Fruit fly (Drosophila melanogaster) whole organism, embryonic: Measurements from ENCODE around the gene Calr.

Experiments
- Adf1 ChIP-seq: fragments of 200-800 bp; sonication (Bioruptor generic); IDR thresholded peaks from 2 replicates; pipeline ENCODE4 v1.3.6; 2022; ENCODE audit warnings: missing biosample characterization, missing genetic modification characterization
- Bdp1 ChIP-seq: fragments of 200-800 bp; sonication (Bioruptor generic); optimal IDR thresholded peaks from 3 replicates; lab custom pipeline; 2016; ENCODE audit warnings: missing biosample characterization, missing genetic modification characterization
- CG10209 ChIP-seq: fragments of 200-800 bp; sonication (Bioruptor generic); optimal IDR thresholded peaks from 3 replicates; lab custom pipeline; 2017; ENCODE audit warnings: missing biosample characterization, mild to moderate bottlenecking, missing genetic modification characterization, missing genetic modification reagents
- CG10431 ChIP-seq: fragments of 200-800 bp; sonication (Bioruptor generic); optimal IDR thresholded peaks from 3 replicates; lab custom pipeline; 2018; ENCODE audit warnings: missing biosample characterization, mild to moderate bottlenecking, missing genetic modification characterization
- CG10959 ChIP-seq: fragments of 200-800 bp; sonication (Bioruptor generic); IDR thresholded peaks from 2 replicates; pipeline ENCODE4 v1.3.6; 2022; ENCODE audit warnings: missing biosample characterization, missing genetic modification characterization
- CG11456 ChIP-seq: fragments of 200-800 bp; sonication (Bioruptor generic); IDR thresholded peaks from 3 replicates; pipeline ENCODE4 v1.3.6; 2022; ENCODE audit warnings: missing biosample characterization, missing genetic modification characterization
- CG12769 ChIP-seq: fragments of 200-800 bp; sonication (Bioruptor generic); optimal IDR thresholded peaks from 2 replicates; lab custom pipeline; 2019; ENCODE audit warnings: missing biosample characterization, mild to moderate bottlenecking, missing genetic modification characterization, moderate library complexity
- CG13624 ChIP-seq: fragments of 200-800 bp; sonication (Bioruptor generic); optimal IDR thresholded peaks from 2 replicates; lab custom pipeline; 2016; ENCODE audit warnings: missing biosample characterization, missing genetic modification characterization
- CG15696 ChIP-seq: fragments of 200-800 bp; sonication (Bioruptor generic); optimal IDR thresholded peaks from 2 replicates; lab custom pipeline; 2019; ENCODE audit warnings: missing biosample characterization, mild to moderate bottlenecking, missing genetic modification characterization, moderate library complexity
- CG17186 ChIP-seq: fragments of 200-800 bp; sonication (Bioruptor generic); optimal IDR thresholded peaks from 3 replicates; lab custom pipeline; 2017; ENCODE audit warnings: missing biosample characterization, missing genetic modification reagents, missing genetic modification characterization
- CG1832 ChIP-seq: fragments of 200-800 bp; sonication (Bioruptor generic); optimal IDR thresholded peaks from 2 replicates; lab custom pipeline; 2017; ENCODE audit warnings: missing biosample characterization, mild to moderate bottlenecking, missing genetic modification characterization, inconsistent platforms
- CG18764 ChIP-seq: fragments of 200-800 bp; sonication (Bioruptor generic); optimal IDR thresholded peaks from 3 replicates; lab custom pipeline; 2016; ENCODE audit warnings: missing biosample characterization, missing genetic modification characterization
- CG2712 ChIP-seq: fragments of 200-800 bp; optimal IDR thresholded peaks from 3 replicates; lab custom pipeline; 2019; ENCODE audit warnings: missing biosample characterization, mild to moderate bottlenecking, missing genetic modification characterization, moderate library complexity
- CG30020 ChIP-seq: fragments of 200-800 bp; optimal IDR thresholded peaks from 2 replicates; lab custom pipeline; 2019; ENCODE audit warnings: missing biosample characterization, mild to moderate bottlenecking, missing genetic modification characterization, moderate library complexity
- CG31224 ChIP-seq: fragments of 200-800 bp; sonication (Bioruptor generic); IDR thresholded peaks from 2 replicates; pipeline ENCODE4 v1.3.6; 2022; ENCODE audit warnings: missing biosample characterization, missing genetic modification characterization
- CG34224 ChIP-seq: fragments of 200-800 bp; sonication (Bioruptor generic); IDR thresholded peaks from 3 replicates; pipeline ENCODE4 v1.3.6; 2022; ENCODE audit warnings: missing biosample characterization, missing genetic modification characterization; ENCODE audit not compliant: partially characterized antibody
- CG3995 ChIP-seq: fragments of 200-800 bp; sonication (Bioruptor generic); optimal IDR thresholded peaks from 3 replicates; lab custom pipeline; 2016; ENCODE audit warnings: missing biosample characterization, missing genetic modification characterization
- CG42726 ChIP-seq: fragments of 200-800 bp; sonication (Bioruptor generic); IDR thresholded peaks from 2 replicates; pipeline ENCODE4 v1.3.6; 2022; ENCODE audit warnings: missing biosample characterization, missing genetic modification characterization; ENCODE audit not compliant: partially characterized antibody
- CG4854 ChIP-seq: fragments of 200-800 bp; sonication (Bioruptor generic); optimal IDR thresholded peaks from 2 replicates; lab custom pipeline; 2016; ENCODE audit warnings: missing biosample characterization, missing genetic modification characterization, inconsistent platforms
- CG8388 ChIP-seq: fragments of 200-800 bp; sonication (Bioruptor generic); optimal IDR thresholded peaks from 2 replicates; lab custom pipeline; 2019; ENCODE audit warnings: missing biosample characterization, mild to moderate bottlenecking, missing genetic modification characterization, moderate library complexity
- CG9215 ChIP-seq: fragments of 200-800 bp; sonication (Bioruptor generic); IDR thresholded peaks from 2 replicates; pipeline ENCODE4 v1.3.6; 2022; ENCODE audit warnings: missing biosample characterization, missing genetic modification characterization
- CG9727 ChIP-seq: fragments of 200-800 bp; sonication (Bioruptor generic); optimal IDR thresholded peaks from 3 replicates; lab custom pipeline; 2017; ENCODE audit warnings: missing biosample characterization, mild to moderate bottlenecking, missing genetic modification characterization
- CG9932 ChIP-seq: fragments of 200-800 bp; sonication (Bioruptor generic); IDR thresholded peaks from 2 replicates; pipeline ENCODE4 v1.3.6; 2022; ENCODE audit warnings: missing biosample characterization, missing genetic modification characterization
- D ChIP-seq, 2 experiments: fragments of 200-800 bp in 1 of 2; fragments of >200 bp in 1 of 2; sonication (Bioruptor generic) in 1 of 2; optimal IDR thresholded peaks; 2 replicates in 1 of 2; 3 replicates in 1 of 2; lab custom pipeline; 2017; ENCODE audit warnings: mild to moderate bottlenecking in 1 of 2, missing biosample characterization in 1 of 2, missing genetic modification characterization in 1 of 2, missing genetic modification reagents in 1 of 2
- D19B ChIP-seq: fragments of 200-800 bp; sonication (Bioruptor generic); optimal IDR thresholded peaks from 2 replicates; lab custom pipeline; 2017; ENCODE audit warnings: missing biosample characterization, mild to moderate bottlenecking, missing genetic modification characterization
- HHEX ChIP-seq: fragments of 200-800 bp; sonication (Bioruptor generic); optimal IDR thresholded peaks from 3 replicates; lab custom pipeline; 2017; ENCODE audit warnings: missing biosample characterization, mild to moderate bottlenecking, missing genetic modification characterization, missing genetic modification reagents
- HLHmδ ChIP-seq: fragments of 200-800 bp; sonication (Bioruptor generic); optimal IDR thresholded peaks from 2 replicates; lab custom pipeline; 2018; ENCODE audit warnings: missing biosample characterization, mild to moderate bottlenecking, missing genetic modification characterization, moderate library complexity
- MESR4 ChIP-seq: fragments of 200-800 bp; sonication (Bioruptor generic); optimal IDR thresholded peaks from 2 replicates; lab custom pipeline; 2018; ENCODE audit warnings: missing biosample characterization, mild to moderate bottlenecking, missing genetic modification characterization, moderate library complexity
- MTF-1 ChIP-seq: fragments of 200-800 bp; sonication (Bioruptor generic); optimal IDR thresholded peaks from 2 replicates; lab custom pipeline; 2018; ENCODE audit warnings: missing biosample characterization, mild to moderate bottlenecking, missing genetic modification characterization, borderline replicate concordance
- NFAT ChIP-seq: fragments of 200-800 bp; sonication (Bioruptor generic); IDR thresholded peaks from 2 replicates; pipeline ENCODE4 v1.3.6; 2022; ENCODE audit warnings: missing biosample characterization, missing genetic modification characterization
- Nf-YC ChIP-seq: fragments of 200-800 bp; optimal IDR thresholded peaks from 3 replicates; lab custom pipeline; 2019; ENCODE audit warnings: missing biosample characterization, mild to moderate bottlenecking, missing genetic modification characterization, moderate library complexity
- PHDP ChIP-seq: fragments of 200-800 bp; sonication (Bioruptor generic); optimal IDR thresholded peaks from 3 replicates; lab custom pipeline; 2018; ENCODE audit warnings: missing biosample characterization, mild to moderate bottlenecking, missing genetic modification characterization, moderate library complexity
- Ravus ChIP-seq: fragments of 200-800 bp; sonication (Bioruptor generic); IDR thresholded peaks from 2 replicates; pipeline ENCODE4 v1.3.6; 2022; ENCODE audit warnings: missing biosample characterization, missing genetic modification characterization
- Ssrp ChIP-seq: fragments of 200-800 bp; sonication (Bioruptor generic); optimal IDR thresholded peaks from 2 replicates; lab custom pipeline; 2018; ENCODE audit warnings: missing biosample characterization, mild to moderate bottlenecking, missing genetic modification characterization, moderate library complexity
- al ChIP-seq: fragments of 200-800 bp; sonication (Bioruptor generic); IDR thresholded peaks from 2 replicates; pipeline ENCODE4 v1.3.6; 2022; ENCODE audit warnings: missing biosample characterization, missing genetic modification characterization
- ap ChIP-seq: fragments of 200-800 bp; sonication (Bioruptor generic); IDR thresholded peaks from 2 replicates; pipeline ENCODE4 v1.3.6; 2022; ENCODE audit warnings: missing biosample characterization, missing genetic modification characterization
- bbx ChIP-seq: fragments of 200-800 bp; sonication (Bioruptor generic); IDR thresholded peaks from 2 replicates; pipeline ENCODE4 v1.3.6; 2022; ENCODE audit warnings: missing biosample characterization, missing genetic modification characterization; ENCODE audit not compliant: partially characterized antibody
- caup ChIP-seq: fragments of 200-800 bp; sonication (Bioruptor generic); optimal IDR thresholded peaks from 3 replicates; lab custom pipeline; 2017; ENCODE audit warnings: missing biosample characterization, mild to moderate bottlenecking, missing genetic modification characterization, moderate library complexity; ENCODE audit not compliant: severe bottlenecking
- emc ChIP-seq: fragments of 200-800 bp; sonication (Bioruptor generic); optimal IDR thresholded peaks from 2 replicates; lab custom pipeline; 2016; ENCODE audit warnings: missing biosample characterization, missing genetic modification characterization
- esg ChIP-seq: fragments of 200-800 bp; sonication (Bioruptor generic); conservative IDR thresholded peaks from 2 replicates; pipeline ENCODE4 v1.3.6; 2022; ENCODE audit warnings: missing biosample characterization, missing genetic modification characterization
- hkb ChIP-seq, 2 experiments: fragments of 200-800 bp in 1 of 2; fragments of >200 bp in 1 of 2; sonication (Bioruptor generic) in 1 of 2; IDR thresholded peaks in 1 of 2; optimal IDR thresholded peaks in 1 of 2; 2 replicates each; pipeline versions ENCODE4 v1.3.6 to Lab custom; 2017 to 2022; ENCODE audit warnings: missing biosample characterization in 1 of 2, missing genetic modification characterization in 1 of 2
- phol ChIP-seq: fragments of 200-800 bp; sonication (Bioruptor generic); optimal IDR thresholded peaks from 3 replicates; lab custom pipeline; 2018; ENCODE audit warnings: missing biosample characterization, mild to moderate bottlenecking, missing genetic modification characterization, moderate library complexity
- repo ChIP-seq: fragments of 200-800 bp; sonication (Bioruptor generic); optimal IDR thresholded peaks from 2 replicates; lab custom pipeline; 2016; ENCODE audit warnings: missing biosample characterization, missing genetic modification characterization
- ro ChIP-seq: fragments of 200-800 bp; sonication (Bioruptor generic); IDR thresholded peaks from 2 replicates; pipeline ENCODE4 v1.3.6; 2022; ENCODE audit warnings: missing biosample characterization, missing genetic modification characterization
- sc ChIP-seq, 3 experiments: fragments of >200 bp in 2 of 3; fragments of 200-800 bp in 1 of 3; sonication (Bioruptor generic) in 1 of 3; optimal IDR thresholded peaks; 2 replicates in 2 of 3; 3 replicates in 1 of 3; lab custom pipeline; 2017; ENCODE audit warnings: mild to moderate bottlenecking in 1 of 3, missing biosample characterization in 1 of 3, missing genetic modification characterization in 1 of 3, missing genetic modification reagents in 1 of 3
- sens ChIP-seq: fragments of 200-800 bp; sonication (Bioruptor generic); peaks from one replicate; lab custom pipeline; 2016; ENCODE audit warnings: missing biosample characterization, missing genetic modification characterization
- sug ChIP-seq: fragments of 200-800 bp; optimal IDR thresholded peaks from 2 replicates; lab custom pipeline; 2019; ENCODE audit warnings: missing biosample characterization, mild to moderate bottlenecking, missing genetic modification characterization, moderate library complexity

Calr gene

DNA sequence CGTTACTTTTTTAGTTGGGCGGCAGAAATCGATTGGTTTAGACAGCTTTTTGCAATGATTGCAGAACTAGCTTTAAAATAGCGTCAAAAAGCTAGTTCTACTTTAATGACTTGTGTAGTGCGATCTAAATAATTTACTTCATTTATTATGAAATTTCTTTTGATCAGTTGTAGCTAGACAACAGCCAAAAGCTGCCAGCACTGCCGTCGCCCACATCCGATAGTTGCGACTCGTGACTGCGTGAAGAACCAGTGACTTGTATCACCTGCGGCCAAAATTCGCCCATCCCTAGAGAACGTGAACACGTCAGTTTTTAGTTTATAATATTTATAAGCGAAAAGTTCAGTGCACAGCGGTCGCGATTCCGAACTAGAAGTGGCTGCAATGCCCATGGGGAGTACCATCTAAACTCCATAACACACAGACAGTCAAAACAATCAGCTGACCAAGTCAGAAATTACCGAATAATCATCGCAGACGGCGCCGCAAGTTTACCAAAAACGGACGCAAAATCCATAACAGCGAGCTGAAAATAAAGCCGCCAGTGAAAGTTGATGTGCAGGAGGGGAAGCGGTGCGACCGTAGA lies 43.9 kb downstream of the Calr start, which contains the start of gene P58IPK (continued):
- no peak for TF ChIP-seq D19B (GFP tag; lab: Kevin White, UChicago)
- peak; percentile 33 for TF ChIP-seq CG4854 (GFP tag; lab: Kevin White, UChicago)
- TF ChIP-seq emc: no peak
- TF ChIP-seq CG42726: peak; percentile 96
- TF ChIP-seq Adf1 (GFP tag; lab: Robert Waterston, UW): peak; percentile 66
- TF ChIP-seq CG34224 (GFP tag; lab: Robert Waterston, UW): peak; percentile 92
- peak; percentile 37 for TF ChIP-seq HHEX (GFP tag; lab: Kevin White, UChicago)
- no peak for TF ChIP-seq CG31224 (GFP tag; lab: Robert Waterston, UW)
- no peak for TF ChIP-seq CG10959 (GFP tag; lab: Robert Waterston, UW)
- peak; percentile 32 for TF ChIP-seq CG10209 (GFP tag; lab: Kevin White, UChicago)
- TF ChIP-seq CG9932 (GFP tag; lab: Robert Waterston, UW): peak; percentile 94
- peak; percentile 40 for TF ChIP-seq caup (GFP tag; lab: Kevin White, UChicago)
- TF ChIP-seq CG30020 (tag; lab: Kevin White, UChicago): peak; percentile 52
- TF ChIP-seq CG12769 (tag; lab: Kevin White, UChicago): peak; percentile 69
- TF ChIP-seq CG9215 (GFP tag; lab: Robert Waterston, UW): peak; percentile 65
- TF ChIP-seq Bdp1 (GFP tag; lab: Kevin White, UChicago): peak; percentile 69
- TF ChIP-seq NFAT (GFP tag; lab: Robert Waterston, UW): peak; percentile 72
- TF ChIP-seq Ravus (GFP tag; lab: Robert Waterston, UW): no peak; the same call in 1 of the 2 replicates
- TF ChIP-seq CG3995 (GFP tag; lab: Kevin White, UChicago): peak; percentile 100
- peak; percentile 66 for TF ChIP-seq phol (tag; lab: Kevin White, UChicago)
- peak; percentile 36 for TF ChIP-seq PHDP
- TF ChIP-seq Ssrp: peak; percentile 38
- TF ChIP-seq CG9727: peak; percentile 48
- peak; percentile 85; the same call in 2 of the 3 replicates for TF ChIP-seq CG11456
- TF ChIP-seq CG10431 (GFP tag; lab: Kevin White, UChicago): no peak
- TF ChIP-seq D (optimal IDR thresholded peaks at IDR 0.05; lab: Kevin White, UChicago): no peak
- no peak for TF ChIP-seq D (GFP tag; optimal IDR thresholded peaks at IDR 0.05; lab: Kevin White, UChicago)
- 0 out of 2 replicates have a peak, but pooled peaks have one; percentile 9 for TF ChIP-seq ap
- peak; percentile 27 for TF ChIP-seq CG8388 (GFP tag; lab: Kevin White, UChicago)
- TF ChIP-seq CG18764 (GFP tag; lab: Kevin White, UChicago): peak; percentile 55
- TF ChIP-seq sug: peak; percentile 71
- peak; percentile 35 for TF ChIP-seq repo (GFP tag; lab: Kevin White, UChicago)
- peak; percentile 91 for TF ChIP-seq sens (GFP tag; lab: Kevin White, UChicago)
- TF ChIP-seq bbx (GFP tag; lab: Robert Waterston, UW): peak; percentile 95
- peak; percentile 66 for TF ChIP-seq CG2712 (tag; lab: Kevin White, UChicago)
- TF ChIP-seq al (GFP tag; lab: Robert Waterston, UW): peak; percentile 52
- TF ChIP-seq ro (GFP tag; lab: Robert Waterston, UW): no peak
- TF ChIP-seq MESR4 (GFP tag; lab: Kevin White, UChicago): peak; percentile 83
- TF ChIP-seq esg (GFP tag; lab: Robert Waterston, UW): peak; percentile 53; the same call in 1 of the 2 replicates
- no peak for TF ChIP-seq CG1832
- TF ChIP-seq HLHmδ (GFP tag; lab: Kevin White, UChicago): no peak
- peak; percentile 85 for TF ChIP-seq CG13624
- TF ChIP-seq sc (optimal IDR thresholded peaks at IDR 0.05; lab: Kevin White, UChicago): no peak
- no peak for TF ChIP-seq sc (GFP tag; optimal IDR thresholded peaks at IDR 0.05; lab: Kevin White, UChicago)
- TF ChIP-seq CG15696 (tag; lab: Kevin White, UChicago): peak; percentile 32
- peak; percentile 41 for TF ChIP-seq Nf-YC (tag; lab: Kevin White, UChicago)
- TF ChIP-seq MTF-1 (GFP tag; lab: Kevin White, UChicago): peak; percentile 1
- TF ChIP-seq CG17186: peak; percentile 72
- TF ChIP-seq hkb (optimal IDR thresholded peaks at IDR 0.05; lab: Kevin White, UChicago): no peak
- TF ChIP-seq hkb (GFP tag; IDR thresholded peaks at IDR 0.05; lab: Robert Waterston, UW): peak; percentile 49; the same call in 1 of the 2 replicates
